Fruit fly (Drosophila melanogaster) whole organism: ENCODE data around the gene CG34462.

Experiments used
- Dll ChIP-seq: fragments of >200 bp; optimal IDR thresholded peaks from 2 replicates; lab custom pipeline; 2017
- pan ChIP-seq: fragments of >200 bp; optimal IDR thresholded peaks from 2 replicates; lab custom pipeline; 2017
- psq ChIP-seq: fragments of >200 bp; optimal IDR thresholded peaks from 2 replicates; lab custom pipeline; 2017

DNA sequence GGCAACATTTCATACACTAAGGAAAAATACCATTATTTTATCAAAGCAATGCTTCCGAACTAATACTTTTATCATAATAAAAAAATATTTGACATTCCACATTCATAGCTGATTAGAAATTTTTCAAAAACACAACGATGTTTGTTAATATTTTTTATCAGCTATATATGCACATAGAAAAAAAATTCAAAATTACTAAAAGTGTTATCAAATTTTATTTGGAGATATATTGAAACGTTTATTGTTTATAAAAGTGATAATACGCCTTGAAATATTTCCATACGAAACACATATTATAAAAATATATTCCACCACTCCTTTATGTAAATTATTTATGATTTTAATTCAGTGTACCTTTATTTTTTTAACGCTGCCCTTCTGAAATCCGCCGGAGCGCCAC, 42.6 kb upstream of the CG34462 start:
- TF ChIP-seq psq (lab: Kevin White, UChicago) (no peak), Dll (lab: Kevin White, UChicago) (no peak), pan (lab: Kevin White, UChicago) (no peak)
